Worm (Caenorhabditis elegans): Measurements from ENCODE around the gene str-73.

str-73 gene

ce11 chrV:16443626-16444025 lies 13.6 kb downstream of the str-73 start, which contains the start of gene srh-141:
Gene srh-141 (plus strand): TSS chrV:16443926.
- no peak for TF ChIP-seq ceh-18 (tag; optimal IDR thresholded peaks at IDR 0.05)
- TF ChIP-seq ceh-19 (GFP tag; optimal IDR thresholded peaks at IDR 0.05) = no peak
- TF ChIP-seq dmd-4 (tag; optimal IDR thresholded peaks at IDR 0.05; ENCODE audit: borderline replicate concordance) = no peak
- no peak for TF ChIP-seq pax-1 (tag; optimal IDR thresholded peaks at IDR 0.05)
- TF ChIP-seq hlh-6 (tag; optimal IDR thresholded peaks at IDR 0.05) = no peak
- TF ChIP-seq unc-86 (tag; optimal IDR thresholded peaks at IDR 0.05) = no peak
- no peak for TF ChIP-seq ceh-30 (tag; optimal IDR thresholded peaks at IDR 0.05)
- TF ChIP-seq C08G9.2 (tag; optimal IDR thresholded peaks at IDR 0.05) = no peak
- no peak for TF ChIP-seq ceh-24 (tag; optimal IDR thresholded peaks at IDR 0.05)
- no peak for TF ChIP-seq fax-1 (tag; optimal IDR thresholded peaks at IDR 0.05)
- TF ChIP-seq hlh-30 (tag; optimal IDR thresholded peaks at IDR 0.05; ENCODE audit: insufficient read depth) = no peak
- no peak for TF ChIP-seq C38D4.7 (GFP tag; optimal IDR thresholded peaks at IDR 0.05)
- no peak for TF ChIP-seq ama-1 (optimal IDR thresholded peaks at IDR 0.05)
- TF ChIP-seq ceh-45 (GFP tag; IDR thresholded peaks at IDR 0.05) = no peak
- no peak for TF ChIP-seq ceh-9 (tag; optimal IDR thresholded peaks at IDR 0.05)
- no peak for TF ChIP-seq ceh-31 (tag; optimal IDR thresholded peaks at IDR 0.05)
- TF ChIP-seq odd-2 (tag; optimal IDR thresholded peaks at IDR 0.05) = no peak
- TF ChIP-seq lin-11 (tag; optimal IDR thresholded peaks at IDR 0.05) = no peak
- no peak for TF ChIP-seq pros-1 (tag; optimal IDR thresholded peaks at IDR 0.05)
- no peak for TF ChIP-seq hlh-13 (GFP tag; optimal IDR thresholded peaks at IDR 0.05)

- no peak for TF ChIP-seq K09A11.1 (tag; optimal IDR thresholded peaks at IDR 0.05; ENCODE audit: insufficient read depth)
- no peak for TF ChIP-seq ceh-22 (tag; optimal IDR thresholded peaks at IDR 0.05)
- no peak for TF ChIP-seq pat-9 (tag; optimal IDR thresholded peaks at IDR 0.05)
- TF ChIP-seq eyg-1 (tag; optimal IDR thresholded peaks at IDR 0.05) = no peak
- no peak for TF ChIP-seq unc-55 (GFP tag; optimal IDR thresholded peaks at IDR 0.05)
- TF ChIP-seq ceh-18 (tag; optimal IDR thresholded peaks at IDR 0.05) = no peak
- no peak for TF ChIP-seq C08G9.2 (tag; optimal IDR thresholded peaks at IDR 0.05)
- TF ChIP-seq pha-4 (tag; optimal IDR thresholded peaks at IDR 0.05) = no peak
- TF ChIP-seq lin-11 (tag; optimal IDR thresholded peaks at IDR 0.05) = no peak
- no peak for TF ChIP-seq tbx-7 (tag; optimal IDR thresholded peaks at IDR 0.05)
- TF ChIP-seq ets-4 (tag; optimal IDR thresholded peaks at IDR 0.05) = no peak
Measured at ce11 chrV:16445676-16446075, 15.6 kb downstream of the str-73 start, which contains the start of gene T08G3.6. Gene T08G3.6 (plus strand): TSS chrV:16445976.

- TF ChIP-seq dve-1 (tag; optimal IDR thresholded peaks at IDR 0.05) (peak; percentile 70), rnt-1 (tag; optimal IDR thresholded peaks at IDR 0.05) (no peak), ceh-6 (GFP tag; optimal IDR thresholded peaks at IDR 0.05) (no peak), ceh-9 (tag; optimal IDR thresholded peaks at IDR 0.05) (no peak)
Measured at ce11 chrV:16446191-16446590, 16.2 kb downstream of the str-73 start.

- TF ChIP-seq unc-55 (GFP tag; optimal IDR thresholded peaks at IDR 0.05) (no peak), pha-4 (tag; optimal IDR thresholded peaks at IDR 0.05) (no peak), ceh-45 (GFP tag; IDR thresholded peaks at IDR 0.05) (no peak), unc-86 (tag; optimal IDR thresholded peaks at IDR 0.05) (no peak), ceh-31 (tag; optimal IDR thresholded peaks at IDR 0.05) (no peak), sdc-2 (tag; optimal IDR thresholded peaks at IDR 0.05) (no peak), Y22D7AL.16 (tag; optimal IDR thresholded peaks at IDR 0.05) (no peak), tbx-2 (tag; optimal IDR thresholded peaks at IDR 0.05) (no peak), pax-1 (tag; optimal IDR thresholded peaks at IDR 0.05) (no peak), hlh-6 (tag; optimal IDR thresholded peaks at IDR 0.05) (no peak), mec-3 (tag; optimal IDR thresholded peaks at IDR 0.05; ENCODE audit: borderline replicate concordance) (no peak), hlh-30 (tag; optimal IDR thresholded peaks at IDR 0.05; ENCODE audit: insufficient read depth) (no peak), madf-2 (tag; optimal IDR thresholded peaks at IDR 0.05) (no peak), lin-11 (tag; optimal IDR thresholded peaks at IDR 0.05) (no peak)
Measured at ce11 chrV:16447735-16448134, 17.7 kb downstream of the str-73 start, which contains the start of gene T08G3.13. Gene T08G3.13 (plus strand): TSS chrV:16448035.

Data from whole organism, late embryonic.